Worm (Caenorhabditis elegans) whole organism, L4 larva: ENCODE results near the gene wago-4.

Source experiments
- F44E2.7 ChIP-seq: fragments of 200-800 bp; sonication (Bioruptor generic); IDR thresholded peaks from 2 replicates; pipeline ENCODE4 v2.1.2; 2022; ENCODE audit warnings: missing genetic modification characterization, missing compliant biosample characterization
- T26A8.4 ChIP-seq: fragments of 200-800 bp; sonication (Bioruptor generic); IDR thresholded peaks from 2 replicates; pipeline ENCODE4 v1.3.6; 2022; ENCODE audit warnings: missing genetic modification characterization, missing compliant biosample characterization
- aha-1 ChIP-seq: fragments of 150-350 bp; peaks from one replicate; lab custom pipeline; 2014; ENCODE audit warnings: missing biosample characterization, missing genetic modification characterization
- aly-2 ChIP-seq: sonication (generic microtip); optimal IDR thresholded peaks from 2 replicates; lab custom pipeline; 2018; ENCODE audit warnings: missing biosample characterization, missing genetic modification characterization
- arid-1 ChIP-seq: fragments of 200-800 bp; sonication (Bioruptor generic); conservative IDR thresholded peaks from 2 replicates; pipeline ENCODE4 v1.3.6; 2022; ENCODE audit warnings: missing genetic modification reagents, missing genetic modification characterization, missing compliant biosample characterization
- attf-4 ChIP-seq: sonication (generic microtip); optimal IDR thresholded peaks from 3 replicates; lab custom pipeline; 2017; ENCODE audit warnings: missing biosample characterization, missing genetic modification characterization
- ceh-62 ChIP-seq: sonication (generic microtip); optimal IDR thresholded peaks from 2 replicates; lab custom pipeline; 2017; ENCODE audit warnings: missing biosample characterization, missing genetic modification characterization
- ctbp-1 ChIP-seq: fragments of 200-800 bp; sonication (Bioruptor generic); IDR thresholded peaks from 2 replicates; pipeline ENCODE4 v1.3.6; 2022; ENCODE audit warnings: missing genetic modification reagents, missing genetic modification characterization, missing compliant biosample characterization
- daf-12 ChIP-seq: fragments of 150-350 bp; optimal IDR thresholded peaks from 2 replicates; lab custom pipeline; 2014; ENCODE audit warnings: missing biosample characterization, missing genetic modification reagents, missing genetic modification characterization
- daf-16 ChIP-seq, 3 experiments: sonication (generic microtip); optimal IDR thresholded peaks; 2 replicates each; lab custom pipeline; 2016 to 2017; ENCODE audit warnings: missing genetic modification characterization in 3 of 3, missing genetic modification reagents in 3 of 3, mild to moderate bottlenecking in 2 of 3, missing compliant biosample characterization in 2 of 3, missing biosample characterization in 1 of 3, moderate library complexity in 1 of 3
- dmd-6 ChIP-seq: fragments of 200-800 bp; sonication (Bioruptor generic); IDR thresholded peaks from 2 replicates; pipeline ENCODE4 v1.3.6; 2022; ENCODE audit warnings: missing genetic modification reagents, missing genetic modification characterization, missing compliant biosample characterization
- dve-1 ChIP-seq: sonication (generic microtip); optimal IDR thresholded peaks from 2 replicates; lab custom pipeline; 2017; ENCODE audit warnings: antibody characterized with exemption, mild to moderate bottlenecking, missing genetic modification characterization, missing compliant biosample characterization; ENCODE audit not compliant: insufficient read depth
- egl-27 ChIP-seq: sonication (generic microtip); optimal IDR thresholded peaks from 3 replicates; lab custom pipeline; 2017; ENCODE audit warnings: missing biosample characterization, missing genetic modification reagents, missing genetic modification characterization
- gei-8 ChIP-seq: fragments of 200-800 bp; sonication (Bioruptor generic); optimal IDR thresholded peaks from 2 replicates; lab custom pipeline; 2018; ENCODE audit warnings: mild to moderate bottlenecking, missing genetic modification characterization, missing compliant biosample characterization
- hif-1 ChIP-seq, 2 experiments: sonication (generic microtip); optimal IDR thresholded peaks; 2 replicates each; lab custom pipeline; 2016 to 2017; ENCODE audit warnings: missing compliant biosample characterization in 2 of 2, missing genetic modification characterization in 2 of 2, missing genetic modification reagents in 2 of 2, missing genotype in 2 of 2, mild to moderate bottlenecking in 1 of 2
- hlh-11 ChIP-seq: fragments of 200-800 bp; sonication (Bioruptor generic); optimal IDR thresholded peaks from 2 replicates; lab custom pipeline; 2018; ENCODE audit warnings: mild to moderate bottlenecking, missing genetic modification characterization, missing compliant biosample characterization
- lim-7 ChIP-seq: fragments of 200-800 bp; sonication (Bioruptor generic); IDR thresholded peaks from 2 replicates; pipeline ENCODE4 v1.3.6; 2022; ENCODE audit warnings: missing genetic modification characterization, missing compliant biosample characterization
- lin-13 ChIP-seq: fragments of 150-350 bp; optimal IDR thresholded peaks from 2 replicates; lab custom pipeline; 2014; ENCODE audit warnings: missing biosample characterization, missing genetic modification reagents, missing genetic modification characterization
- lin-29 ChIP-seq: fragments of 200-800 bp; sonication (Bioruptor generic); IDR thresholded peaks from 2 replicates; pipeline ENCODE4 v1.3.6; 2022; ENCODE audit warnings: missing genetic modification reagents, missing genetic modification characterization, missing compliant biosample characterization
- mdl-1 ChIP-seq, 2 experiments: fragments of 150-350 bp in 1 of 2; sonication (generic microtip) in 1 of 2; optimal IDR thresholded peaks; 2 replicates each; lab custom pipeline; 2014 to 2017; ENCODE audit warnings: missing biosample characterization in 2 of 2, missing genetic modification characterization in 2 of 2
- mes-2 ChIP-seq: sonication (generic microtip); optimal IDR thresholded peaks from 2 replicates; lab custom pipeline; 2016; ENCODE audit warnings: missing genotype, mild to moderate bottlenecking, missing genetic modification characterization, missing compliant biosample characterization; ENCODE audit not compliant: poor library complexity, severe bottlenecking
- nhr-10 ChIP-seq: fragments of 150-350 bp; optimal IDR thresholded peaks from 2 replicates; lab custom pipeline; 2014; ENCODE audit warnings: missing biosample characterization, missing genetic modification characterization
- nhr-102 ChIP-seq: sonication (generic microtip); optimal IDR thresholded peaks from 2 replicates; lab custom pipeline; 2016; ENCODE audit warnings: mild to moderate bottlenecking, missing genetic modification characterization, moderate library complexity, missing compliant biosample characterization
- nhr-11 ChIP-seq: fragments of 150-350 bp; optimal IDR thresholded peaks from 2 replicates; lab custom pipeline; 2014; ENCODE audit warnings: missing biosample characterization, missing genetic modification characterization
- nhr-111 ChIP-seq: fragments of 200-800 bp; sonication (Bioruptor generic); optimal IDR thresholded peaks from 2 replicates; lab custom pipeline; 2018; ENCODE audit warnings: mild to moderate bottlenecking, missing genetic modification characterization, missing compliant biosample characterization
- nhr-28 ChIP-seq: fragments of 150-350 bp; optimal IDR thresholded peaks from 2 replicates; lab custom pipeline; 2014; ENCODE audit warnings: missing biosample characterization, missing genetic modification characterization
- nhr-48 ChIP-seq: sonication (generic microtip); optimal IDR thresholded peaks from 2 replicates; lab custom pipeline; 2016; ENCODE audit warnings: mild to moderate bottlenecking, missing genetic modification characterization, missing compliant biosample characterization
- nhr-6 ChIP-seq: fragments of 150-350 bp; optimal IDR thresholded peaks from 2 replicates; lab custom pipeline; 2014; ENCODE audit warnings: missing biosample characterization, missing genetic modification characterization
- nhr-77 ChIP-seq: fragments of 150-350 bp; optimal IDR thresholded peaks from 2 replicates; lab custom pipeline; 2014; ENCODE audit warnings: missing biosample characterization, missing genetic modification characterization
- pqm-1 ChIP-seq: sonication (generic microtip); optimal IDR thresholded peaks from 2 replicates; lab custom pipeline; 2017; ENCODE audit warnings: missing biosample characterization, missing genetic modification characterization
- sdz-12 ChIP-seq: fragments of 200-800 bp; sonication (Bioruptor generic); optimal IDR thresholded peaks from 2 replicates; lab custom pipeline; 2018; ENCODE audit warnings: mild to moderate bottlenecking, missing genetic modification characterization, missing compliant biosample characterization
- spr-3 ChIP-seq: fragments of 200-800 bp; sonication (Bioruptor generic); optimal IDR thresholded peaks from 2 replicates; lab custom pipeline; 2018; ENCODE audit warnings: mild to moderate bottlenecking, missing genetic modification characterization, missing compliant biosample characterization
- tra-1 ChIP-seq: fragments of 200-800 bp; sonication (Bioruptor generic); IDR thresholded peaks from 2 replicates; pipeline ENCODE4 v1.3.6; 2022; ENCODE audit warnings: missing genetic modification reagents, missing genetic modification characterization, missing compliant biosample characterization
- unc-39 ChIP-seq: sonication (generic microtip); optimal IDR thresholded peaks from 2 replicates; lab custom pipeline; 2017; ENCODE audit warnings: missing biosample characterization, missing genetic modification characterization

The wago-4 gene

DNA sequence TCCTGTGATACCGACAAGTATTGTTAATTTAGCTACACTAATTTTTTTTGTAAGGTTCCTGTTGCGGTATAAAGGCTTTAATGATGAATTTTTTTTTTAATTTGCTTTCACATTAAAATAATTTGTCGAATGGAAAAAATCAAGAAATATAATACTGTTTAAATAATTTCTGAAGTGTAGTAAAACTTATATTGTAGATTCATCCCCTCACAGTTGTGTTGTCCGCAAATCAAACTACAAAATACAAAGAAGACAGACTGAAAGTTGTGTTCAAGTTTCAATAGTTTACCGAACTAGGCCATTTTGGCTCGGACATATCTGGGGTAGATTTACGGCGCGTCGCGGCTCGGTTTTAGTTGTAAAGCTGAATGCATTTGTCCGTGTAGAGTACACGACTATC lies 22.0 kb upstream of the wago-4 start:
- TF ChIP-seq nhr-77 (peak; percentile 42), nhr-6 (no peak), mdl-1 (tag; optimal IDR thresholded peaks at IDR 0.05; lab: Kevin White, UChicago) (no peak), attf-4 (tag; lab: Kevin White, UChicago) (no peak), lin-13 (GFP tag; lab: Kevin White, UChicago) (no peak), aha-1 (tag; lab: Kevin White, UChicago) (peak; percentile 93), nhr-11 (tag; lab: Kevin White, UChicago) (no peak), nhr-10 (tag; lab: Kevin White, UChicago) (no peak), nhr-48 (tag; lab: Kevin White, UChicago) (no peak), ceh-62 (tag; lab: Kevin White, UChicago) (no peak), dve-1 (tag; lab: Kevin White, UChicago) (no peak), nhr-111 (GFP tag; lab: Kevin White, UChicago) (no peak), ctbp-1 (GFP tag; lab: Robert Waterston, UW) (no peak), mes-2 (peak; percentile 2), gei-8 (GFP tag; lab: Kevin White, UChicago) (no peak)

ce11 chrII:12897942-12898341 lies 21.4 kb upstream of the wago-4 start, which contains the start of gene clec-64:
clec-64 (plus strand) TSS chrII:12898242.
- no peak for TF ChIP-seq hif-1 (tag; optimal IDR thresholded peaks at IDR 0.05; lab: Kevin White, UChicago)
- no peak for TF ChIP-seq lim-7 (GFP tag; lab: Robert Waterston, UW)
- TF ChIP-seq aha-1 (tag; lab: Kevin White, UChicago), result no peak
- TF ChIP-seq daf-16 (GFP tag; optimal IDR thresholded peaks at IDR 0.05; lab: Kevin White, UChicago), result no peak
- TF ChIP-seq daf-16 (tag; optimal IDR thresholded peaks at IDR 0.05; lab: Kevin White, UChicago), result no peak
- no peak for TF ChIP-seq egl-27 (tag; lab: Kevin White, UChicago)
- no peak for TF ChIP-seq pqm-1 (tag; lab: Kevin White, UChicago)
- no peak for TF ChIP-seq lin-29 (GFP tag; lab: Robert Waterston, UW)
- TF ChIP-seq sdz-12 (GFP tag; lab: Kevin White, UChicago), result no peak
- TF ChIP-seq daf-12 (tag; lab: Kevin White, UChicago), result no peak
- no peak for TF ChIP-seq nhr-6
- TF ChIP-seq spr-3, result no peak
- TF ChIP-seq F44E2.7 (GFP tag; lab: Robert Waterston, UW), result no peak
- no peak for TF ChIP-seq aly-2 (tag; lab: Kevin White, UChicago)
- TF ChIP-seq nhr-102, result no peak

DNA sequence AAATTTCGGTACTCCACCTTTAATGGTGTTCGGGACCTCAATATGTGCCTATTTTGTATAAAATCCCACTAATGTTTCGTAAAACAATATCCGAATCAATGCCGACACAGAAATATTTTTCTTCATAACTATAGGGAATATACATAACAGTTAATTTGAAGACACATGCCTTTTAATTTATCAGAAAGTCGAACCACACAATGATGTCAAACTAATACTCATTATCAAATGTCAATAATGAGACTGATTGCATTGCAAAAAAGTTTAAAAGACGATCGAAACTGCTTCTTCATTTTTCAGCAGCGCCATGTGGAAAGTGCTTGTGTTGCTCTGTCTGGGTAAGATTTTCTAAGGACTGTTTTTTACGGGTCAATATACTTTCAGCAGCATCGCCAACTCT lies 18.3 kb upstream of the wago-4 start, which contains the start of gene clec-65:
Gene clec-65, plus strand, starts transcription at position 301 of the 400 bp plus-strand sequence.
- TF ChIP-seq arid-1 (GFP tag; lab: Robert Waterston, UW), result no peak
- TF ChIP-seq unc-39 (tag; lab: Kevin White, UChicago), result no peak
- peak; percentile 47 for TF ChIP-seq pqm-1 (tag; lab: Kevin White, UChicago)
- peak; percentile 39 for TF ChIP-seq nhr-28
- no peak for TF ChIP-seq nhr-10 (tag; lab: Kevin White, UChicago)
- no peak for TF ChIP-seq lin-13 (GFP tag; lab: Kevin White, UChicago)
- peak; percentile 2 for TF ChIP-seq hlh-11 (tag; lab: Kevin White, UChicago)
- peak; percentile 12; the same call in 1 of the 2 replicates for TF ChIP-seq dmd-6 (GFP tag; lab: Robert Waterston, UW)
- no peak for TF ChIP-seq T26A8.4 (GFP tag; lab: Robert Waterston, UW)
- TF ChIP-seq, all 104 proteins: peak for 4

DNA sequence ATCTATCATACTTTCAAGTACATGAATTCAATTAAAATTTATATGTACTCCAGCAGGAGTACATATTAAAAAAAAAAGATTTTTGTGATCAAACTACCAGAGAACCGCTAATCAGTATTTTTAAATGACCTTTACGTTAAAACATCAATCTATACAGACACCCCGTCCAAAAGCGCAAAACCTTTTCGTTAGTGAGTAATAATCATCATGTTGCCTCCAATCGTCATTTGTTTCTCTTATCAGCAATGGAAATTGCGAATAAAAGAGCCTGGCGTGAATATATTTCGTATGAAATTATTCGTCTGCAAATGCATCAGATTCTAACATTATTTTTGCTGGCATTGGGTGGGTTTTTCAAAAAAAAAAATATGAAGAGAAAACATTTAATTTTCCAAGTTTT lies 15.2 kb upstream of the wago-4 start, which contains the start of gene clec-66:
Gene clec-66, plus strand, starts transcription at position 225 of the 400 bp plus-strand sequence.
- peak; percentile 47; the same call in 1 of the 2 replicates for TF ChIP-seq dmd-6 (GFP tag; lab: Robert Waterston, UW)
- no peak for TF ChIP-seq tra-1 (GFP tag; lab: Robert Waterston, UW)
- TF ChIP-seq lim-7 (GFP tag; lab: Robert Waterston, UW), result no peak
- TF ChIP-seq nhr-6, result peak; percentile 30
- peak; percentile 67 for TF ChIP-seq pqm-1 (tag; lab: Kevin White, UChicago)
- TF ChIP-seq, all 104 proteins: peak for 3
